Fruit fly (Drosophila melanogaster) whole organism, embryonic: ENCODE results near the gene CG17233.

Source experiments
- ATbp ChIP-seq: fragments of 200-800 bp; sonication (Bioruptor generic); optimal IDR thresholded peaks from 2 replicates; lab custom pipeline; 2017; ENCODE audit warnings: missing biosample characterization, mild to moderate bottlenecking, missing genetic modification characterization, missing genetic modification reagents
- Antp ChIP-seq: fragments of 200-800 bp; sonication (Bioruptor generic); optimal IDR thresholded peaks from 3 replicates; lab custom pipeline; 2016; ENCODE audit warnings: missing biosample characterization, missing genetic modification characterization
- CG10209 ChIP-seq: fragments of 200-800 bp; sonication (Bioruptor generic); optimal IDR thresholded peaks from 3 replicates; lab custom pipeline; 2017; ENCODE audit warnings: missing biosample characterization, mild to moderate bottlenecking, missing genetic modification characterization, missing genetic modification reagents
- CG10431 ChIP-seq: fragments of 200-800 bp; sonication (Bioruptor generic); optimal IDR thresholded peaks from 3 replicates; lab custom pipeline; 2018; ENCODE audit warnings: missing biosample characterization, mild to moderate bottlenecking, missing genetic modification characterization
- CG11398 ChIP-seq: fragments of 200-800 bp; sonication (Bioruptor generic); optimal IDR thresholded peaks from 2 replicates; lab custom pipeline; 2016; ENCODE audit warnings: missing biosample characterization, missing genetic modification characterization
- CG11504 ChIP-seq: fragments of 200-800 bp; sonication (Bioruptor generic); optimal IDR thresholded peaks from 3 replicates; lab custom pipeline; 2019; ENCODE audit warnings: missing biosample characterization, mild to moderate bottlenecking, missing genetic modification characterization, moderate library complexity
- CG11560 ChIP-seq: fragments of 200-800 bp; sonication (Bioruptor generic); IDR thresholded peaks from 3 replicates; pipeline ENCODE4 v1.3.6; 2022; ENCODE audit warnings: missing biosample characterization, missing genetic modification characterization
- CG11695 ChIP-seq: fragments of 200-800 bp; sonication (Bioruptor generic); IDR thresholded peaks from 3 replicates; pipeline ENCODE4 v1.3.6; 2022; ENCODE audit warnings: missing biosample characterization, missing genetic modification characterization
- CG12942 ChIP-seq: fragments of 200-800 bp; sonication (Bioruptor generic); optimal IDR thresholded peaks from 3 replicates; lab custom pipeline; 2016; ENCODE audit warnings: missing biosample characterization, missing genetic modification characterization
- CG14441 ChIP-seq: fragments of 200-800 bp; sonication (Bioruptor generic); IDR thresholded peaks from 2 replicates; pipeline ENCODE4 v1.3.6; 2022; ENCODE audit warnings: missing biosample characterization, missing genetic modification characterization
- CG14710 ChIP-seq: fragments of 200-800 bp; sonication (Bioruptor generic); optimal IDR thresholded peaks from 3 replicates; lab custom pipeline; 2019; ENCODE audit warnings: missing biosample characterization, mild to moderate bottlenecking, missing genetic modification characterization, moderate library complexity
- CG15011 ChIP-seq: fragments of 200-800 bp; sonication (Bioruptor generic); optimal IDR thresholded peaks from 3 replicates; lab custom pipeline; 2018; ENCODE audit warnings: missing biosample characterization, mild to moderate bottlenecking, missing genetic modification characterization
- CG1603 ChIP-seq: fragments of 200-800 bp; sonication (Bioruptor generic); optimal IDR thresholded peaks from 2 replicates; lab custom pipeline; 2019; ENCODE audit warnings: missing biosample characterization, mild to moderate bottlenecking, missing genetic modification characterization, moderate library complexity
- CG16815 ChIP-seq: fragments of 200-800 bp; sonication (Bioruptor generic); optimal IDR thresholded peaks from 3 replicates; lab custom pipeline; 2017; ENCODE audit warnings: missing biosample characterization, mild to moderate bottlenecking, missing genetic modification characterization
- CG17385 ChIP-seq: fragments of 200-800 bp; sonication (Bioruptor generic); optimal IDR thresholded peaks from 3 replicates; lab custom pipeline; 2018; ENCODE audit warnings: missing biosample characterization, mild to moderate bottlenecking, missing genetic modification characterization
- CG30431 ChIP-seq: fragments of 200-800 bp; sonication (Bioruptor generic); optimal IDR thresholded peaks from 2 replicates; lab custom pipeline; 2017; ENCODE audit warnings: missing biosample characterization, missing genetic modification characterization
- CG33557 ChIP-seq: fragments of 200-800 bp; sonication (Bioruptor generic); optimal IDR thresholded peaks from 2 replicates; lab custom pipeline; 2019; ENCODE audit warnings: missing biosample characterization, mild to moderate bottlenecking, missing genetic modification characterization, moderate library complexity
- CG5180 ChIP-seq: fragments of 200-800 bp; sonication (Bioruptor generic); optimal IDR thresholded peaks from 3 replicates; lab custom pipeline; 2017; ENCODE audit warnings: missing biosample characterization, missing genetic modification characterization, mild to moderate bottlenecking, moderate library complexity, missing genetic modification reagents
- CG7556 ChIP-seq: fragments of 200-800 bp; sonication (Bioruptor generic); optimal IDR thresholded peaks from 2 replicates; lab custom pipeline; 2017; ENCODE audit warnings: missing biosample characterization, mild to moderate bottlenecking, missing genetic modification characterization
- CG8290 ChIP-seq, 3 experiments: fragments of 200-800 bp; sonication (Bioruptor generic); optimal IDR thresholded peaks; 2 replicates each; lab custom pipeline; 2016 to 2019; ENCODE audit warnings: missing biosample characterization in 3 of 3, missing genetic modification characterization in 3 of 3, mild to moderate bottlenecking in 2 of 3, moderate library complexity in 1 of 3
- CG9609 ChIP-seq: fragments of 200-800 bp; sonication (Bioruptor generic); optimal IDR thresholded peaks from 3 replicates; lab custom pipeline; 2016; ENCODE audit warnings: missing biosample characterization, missing genetic modification characterization
- CG9727 ChIP-seq: fragments of 200-800 bp; sonication (Bioruptor generic); optimal IDR thresholded peaks from 3 replicates; lab custom pipeline; 2017; ENCODE audit warnings: missing biosample characterization, mild to moderate bottlenecking, missing genetic modification characterization
- CG9817 ChIP-seq: fragments of 200-800 bp; sonication (Bioruptor generic); optimal IDR thresholded peaks from 2 replicates; lab custom pipeline; 2018; ENCODE audit warnings: missing biosample characterization, mild to moderate bottlenecking, missing genetic modification characterization, moderate library complexity
- Chrac-16 ChIP-seq: fragments of 200-800 bp; sonication (Bioruptor generic); optimal IDR thresholded peaks from 3 replicates; lab custom pipeline; 2016; ENCODE audit warnings: missing biosample characterization, missing genetic modification characterization
- Nf-YA ChIP-seq: fragments of 200-800 bp; sonication (Bioruptor generic); IDR thresholded peaks from 2 replicates; pipeline ENCODE4 v1.3.6; 2022; ENCODE audit warnings: missing biosample characterization, missing genetic modification characterization
- Pdp1 ChIP-seq, 2 experiments: fragments of 200-800 bp; sonication (Bioruptor generic); optimal IDR thresholded peaks; 3 replicates each; lab custom pipeline; 2016; ENCODE audit warnings: missing biosample characterization in 2 of 2, missing genetic modification characterization in 2 of 2, mild to moderate bottlenecking in 1 of 2, moderate library complexity in 1 of 2
- Ptx1 ChIP-seq: fragments of 200-800 bp; sonication (Bioruptor generic); IDR thresholded peaks from 2 replicates; pipeline ENCODE4 v1.3.6; 2022; ENCODE audit warnings: missing biosample characterization, missing genetic modification characterization
- Side ChIP-seq: fragments of 200-800 bp; sonication (Bioruptor generic); optimal IDR thresholded peaks from 2 replicates; lab custom pipeline; 2016; ENCODE audit warnings: missing biosample characterization, missing genetic modification characterization
- Tbp ChIP-seq: fragments of >200 bp; optimal IDR thresholded peaks from 2 replicates; lab custom pipeline; 2018; ENCODE audit warnings: missing biosample characterization, missing genetic modification characterization
- YL-1 ChIP-seq: fragments of 200-800 bp; sonication (Bioruptor generic); optimal IDR thresholded peaks from 3 replicates; lab custom pipeline; 2017; ENCODE audit warnings: missing biosample characterization, mild to moderate bottlenecking, missing genetic modification characterization
- abd-A ChIP-seq: fragments of 200-800 bp; sonication (Bioruptor generic); optimal IDR thresholded peaks from 3 replicates; lab custom pipeline; 2019; ENCODE audit warnings: missing biosample characterization, mild to moderate bottlenecking, missing genetic modification characterization, moderate library complexity
- cg ChIP-seq: fragments of 200-800 bp; sonication (Bioruptor generic); optimal IDR thresholded peaks from 3 replicates; lab custom pipeline; 2019; ENCODE audit warnings: missing biosample characterization, mild to moderate bottlenecking, missing genetic modification characterization, moderate library complexity
- chif ChIP-seq, 2 experiments: fragments of 200-800 bp; sonication (Bioruptor generic); optimal IDR thresholded peaks; 3 replicates each; lab custom pipeline; 2016; ENCODE audit warnings: missing biosample characterization in 2 of 2, missing genetic modification characterization in 2 of 2
- da ChIP-seq: fragments of 200-800 bp; sonication (Bioruptor generic); optimal IDR thresholded peaks from 2 replicates; lab custom pipeline; 2016; ENCODE audit warnings: missing biosample characterization, missing genetic modification characterization
- ems ChIP-seq: fragments of 200-800 bp; sonication (Bioruptor generic); optimal IDR thresholded peaks from 3 replicates; lab custom pipeline; 2016; ENCODE audit warnings: missing biosample characterization, missing genetic modification characterization
- eyg ChIP-seq: fragments of 200-800 bp; sonication (Bioruptor generic); optimal IDR thresholded peaks from 3 replicates; lab custom pipeline; 2016; ENCODE audit warnings: missing biosample characterization, missing genetic modification characterization
- h ChIP-seq: fragments of >200 bp; optimal IDR thresholded peaks from 2 replicates; lab custom pipeline; 2017
- her ChIP-seq: fragments of 200-800 bp; sonication (Bioruptor generic); optimal IDR thresholded peaks from 2 replicates; lab custom pipeline; 2016; ENCODE audit warnings: missing biosample characterization, missing genetic modification characterization
- insv ChIP-seq, 2 experiments: fragments of 200-800 bp; sonication (Bioruptor generic); optimal IDR thresholded peaks; 3 replicates each; lab custom pipeline; 2016 to 2018; ENCODE audit warnings: missing biosample characterization in 2 of 2, missing genetic modification characterization in 2 of 2
- pfk ChIP-seq: fragments of 200-800 bp; sonication (Bioruptor generic); optimal IDR thresholded peaks from 2 replicates; lab custom pipeline; 2018; ENCODE audit warnings: missing biosample characterization, mild to moderate bottlenecking, missing genetic modification characterization, moderate library complexity
- pho ChIP-seq: fragments of 200-800 bp; sonication (Bioruptor generic); optimal IDR thresholded peaks from 2 replicates; lab custom pipeline; 2016; ENCODE audit warnings: missing biosample characterization, missing genetic modification characterization
- ranshi ChIP-seq: fragments of 200-800 bp; sonication (Bioruptor generic); IDR thresholded peaks from 2 replicates; pipeline ENCODE4 v1.3.6; 2022; ENCODE audit warnings: missing biosample characterization, missing genetic modification characterization
- rib ChIP-seq: fragments of 200-800 bp; sonication (Bioruptor generic); IDR thresholded peaks from 2 replicates; pipeline ENCODE4 v1.3.6; 2022; ENCODE audit warnings: missing biosample characterization, missing genetic modification characterization
- sim ChIP-seq: fragments of 200-800 bp; sonication (Bioruptor generic); IDR thresholded peaks from 2 replicates; pipeline ENCODE4 v1.3.6; 2022; ENCODE audit warnings: missing biosample characterization, missing genetic modification characterization
- slp2 ChIP-seq: fragments of 200-800 bp; sonication (Bioruptor generic); optimal IDR thresholded peaks from 2 replicates; lab custom pipeline; 2016; ENCODE audit warnings: missing biosample characterization, missing genetic modification characterization
- sob ChIP-seq: fragments of 200-800 bp; sonication (Bioruptor generic); IDR thresholded peaks from 2 replicates; pipeline ENCODE4 v1.3.6; 2022; ENCODE audit warnings: missing biosample characterization, missing genetic modification characterization
- tap ChIP-seq: fragments of 200-800 bp; optimal IDR thresholded peaks from 3 replicates; lab custom pipeline; 2019; ENCODE audit warnings: missing biosample characterization, mild to moderate bottlenecking, missing genetic modification characterization, moderate library complexity
- tgo ChIP-seq: fragments of 200-800 bp; sonication (Bioruptor generic); IDR thresholded peaks from 3 replicates; pipeline ENCODE4 v1.3.6; 2022; ENCODE audit warnings: missing biosample characterization, missing genetic modification characterization
- ttk ChIP-seq: fragments of 200-800 bp; sonication (Bioruptor generic); IDR thresholded peaks from 2 replicates; pipeline ENCODE4 v2.1.2; 2022; ENCODE audit warnings: missing biosample characterization, missing genetic modification characterization
- wdn ChIP-seq: fragments of 200-800 bp; sonication (Bioruptor generic); IDR thresholded peaks from 2 replicates; pipeline ENCODE4 v1.3.6; 2022; ENCODE audit warnings: missing biosample characterization, missing genetic modification characterization
- yki ChIP-seq: fragments of >200 bp; optimal IDR thresholded peaks from 3 replicates; lab custom pipeline; 2018
- z ChIP-seq: fragments of 200-800 bp; sonication (Bioruptor generic); IDR thresholded peaks from 3 replicates; pipeline ENCODE4 v1.3.6; 2022; ENCODE audit warnings: missing biosample characterization, missing genetic modification characterization

CG17233 gene

DNA sequence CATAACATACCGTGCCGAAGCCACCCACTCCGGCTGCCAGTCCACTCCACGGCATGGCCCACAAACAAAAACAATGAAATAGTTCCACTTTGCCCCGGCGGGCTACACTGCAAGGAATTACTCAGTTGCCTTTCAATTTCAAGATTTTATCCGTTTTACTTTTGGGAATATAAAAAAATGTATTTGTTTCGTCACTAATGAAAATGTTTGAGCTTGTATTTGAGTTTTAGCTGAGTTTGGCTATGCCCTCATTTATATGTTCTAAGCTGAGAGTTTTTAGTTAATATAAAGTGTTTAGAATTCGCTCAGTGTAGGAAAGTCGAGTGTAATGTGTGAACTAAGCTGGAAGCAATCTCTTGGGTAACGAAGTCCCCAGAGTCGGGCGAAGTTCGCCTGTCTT is 34.9 kb upstream of the CG17233 start (continued):
- no peak for TF ChIP-seq YL-1
- peak; percentile 54 for TF ChIP-seq sob (GFP tag; lab: Robert Waterston, UW)
- no peak for TF ChIP-seq slp2 (GFP tag; lab: Kevin White, UChicago)
- no peak for TF ChIP-seq da (GFP tag; lab: Kevin White, UChicago)
- no peak for TF ChIP-seq CG5180 (GFP tag; lab: Kevin White, UChicago)
- peak; percentile 24 for TF ChIP-seq CG9727
- TF ChIP-seq ems (GFP tag; lab: Kevin White, UChicago): no peak
- TF ChIP-seq rib (GFP tag; lab: Robert Waterston, UW): no peak
- peak in 1 of 2 experiments; percentile 49 for TF ChIP-seq Pdp1 (GFP tag; optimal IDR thresholded peaks at IDR 0.05; lab: Kevin White, UChicago)
- no peak for TF ChIP-seq CG11398 (GFP tag; lab: Kevin White, UChicago)
- peak; percentile 53; the same call in 2 of the 3 replicates for TF ChIP-seq tgo (GFP tag; lab: Robert Waterston, UW)
- peak; percentile 18 for TF ChIP-seq Side
- peak; percentile 17 to 20 for TF ChIP-seq chif (GFP tag; optimal IDR thresholded peaks at IDR 0.05; lab: Kevin White, UChicago)
- TF ChIP-seq wdn (GFP tag; lab: Robert Waterston, UW): no peak
- peak; percentile 69 for TF ChIP-seq CG7556 (GFP tag; lab: Kevin White, UChicago)
- peak; percentile 45 for TF ChIP-seq CG1603 (tag; lab: Kevin White, UChicago)
- TF ChIP-seq CG16815: no peak
- TF ChIP-seq Tbp (GFP tag; lab: Kevin White, UChicago): no peak
- peak; percentile 9 for TF ChIP-seq CG14710 (tag; lab: Kevin White, UChicago)
- TF ChIP-seq her (GFP tag; lab: Kevin White, UChicago): no peak
- TF ChIP-seq CG14441: peak; percentile 42; the same call in 1 of the 2 replicates
- TF ChIP-seq Antp: peak; percentile 36
- TF ChIP-seq CG10431 (GFP tag; lab: Kevin White, UChicago): no peak
- TF ChIP-seq Ptx1 (GFP tag; lab: Robert Waterston, UW): peak; percentile 64
- TF ChIP-seq ranshi (GFP tag; lab: Robert Waterston, UW): peak; percentile 54; the same call in 1 of the 2 replicates
- TF ChIP-seq CG33557 (GFP tag; lab: Kevin White, UChicago): no peak
- peak; percentile 45; the same call in 1 of the 2 replicates for TF ChIP-seq ttk
- no peak for TF ChIP-seq Nf-YA (GFP tag; lab: Robert Waterston, UW)
- TF ChIP-seq CG8290 (GFP tag; optimal IDR thresholded peaks at IDR 0.05; lab: Kevin White, UChicago): no peak
- TF ChIP-seq CG8290 (tag; optimal IDR thresholded peaks at IDR 0.05; lab: Kevin White, UChicago): no peak
- no peak for TF ChIP-seq pfk (GFP tag; lab: Kevin White, UChicago)
- peak; percentile 48 for TF ChIP-seq CG9609 (GFP tag; lab: Kevin White, UChicago)
- TF ChIP-seq z: no peak
- peak; percentile 17 for TF ChIP-seq tap
- TF ChIP-seq ATbp: peak; percentile 51
- no peak for TF ChIP-seq cg (GFP tag; lab: Kevin White, UChicago)
- no peak for TF ChIP-seq CG17385 (GFP tag; lab: Kevin White, UChicago)
- TF ChIP-seq CG11560 (tag; lab: Robert Waterston, UW): peak; percentile 24; the same call in 1 of the 3 replicates
- no peak for TF ChIP-seq sim
- TF ChIP-seq CG12942 (GFP tag; lab: Kevin White, UChicago): no peak
- no peak for TF ChIP-seq eyg (GFP tag; lab: Kevin White, UChicago)
- peak; percentile 39 for TF ChIP-seq CG9817 (tag; lab: Kevin White, UChicago)
- TF ChIP-seq Chrac-16 (GFP tag; lab: Kevin White, UChicago): no peak
- TF ChIP-seq CG30431 (GFP tag; lab: Kevin White, UChicago): no peak
- TF ChIP-seq insv (GFP tag; optimal IDR thresholded peaks at IDR 0.05; lab: Kevin White, UChicago): no peak
- no peak for TF ChIP-seq h
- TF ChIP-seq CG15011 (GFP tag; lab: Kevin White, UChicago): no peak
- TF ChIP-seq yki: no peak
- TF ChIP-seq pho: no peak
- peak; percentile 14 for TF ChIP-seq CG10209 (GFP tag; lab: Kevin White, UChicago)
- TF ChIP-seq CG11695: no peak
- peak; percentile 72 for TF ChIP-seq CG11504 (tag; lab: Kevin White, UChicago)
- TF ChIP-seq abd-A (tag; lab: Kevin White, UChicago): peak; percentile 23
